Worm (Caenorhabditis elegans) whole organism, early embryonic: Measurements from ENCODE around the gene str-262.

Experiments used
- B0310.2 ChIP-seq: sonication (generic microtip); optimal IDR thresholded peaks from 2 replicates; lab custom pipeline; 2016; ENCODE audit warnings: mild to moderate bottlenecking, missing genetic modification characterization, missing compliant biosample characterization
- F13C5.2 ChIP-seq: sonication (generic microtip); optimal IDR thresholded peaks from 2 replicates; lab custom pipeline; 2017; ENCODE audit warnings: mild to moderate bottlenecking, missing genetic modification characterization, inconsistent platforms, missing compliant biosample characterization
- aly-1 ChIP-seq: sonication (generic microtip); optimal IDR thresholded peaks from 2 replicates; lab custom pipeline; 2016; ENCODE audit warnings: missing genetic modification characterization, missing compliant biosample characterization
- ama-1 ChIP-seq: fragments of 150-350 bp; optimal IDR thresholded peaks from 2 replicates; lab custom pipeline; 2014
- ceh-36 ChIP-seq: sonication (generic microtip); optimal IDR thresholded peaks from 2 replicates; lab custom pipeline; 2016; ENCODE audit warnings: missing genetic modification characterization, inconsistent platforms, missing compliant biosample characterization
- ets-7 ChIP-seq: sonication (generic microtip); optimal IDR thresholded peaks from 2 replicates; lab custom pipeline; 2016; ENCODE audit warnings: missing genotype, missing genetic modification characterization, missing compliant biosample characterization
- flt-1 ChIP-seq: fragments of 200-800 bp; sonication (Bioruptor generic); IDR thresholded peaks from 2 replicates; pipeline ENCODE4 v1.3.6; 2022; ENCODE audit warnings: missing genetic modification characterization, missing compliant biosample characterization
- hmbx-1 ChIP-seq: sonication (generic microtip); optimal IDR thresholded peaks from 2 replicates; lab custom pipeline; 2016; ENCODE audit warnings: mild to moderate bottlenecking, missing genetic modification characterization, missing compliant biosample characterization
- hmg-4 ChIP-seq: fragments of 200-800 bp; sonication (Bioruptor generic); optimal IDR thresholded peaks from 2 replicates; lab custom pipeline; 2018; ENCODE audit warnings: mild to moderate bottlenecking, missing genetic modification characterization, missing compliant biosample characterization
- hnd-1 ChIP-seq: sonication (generic microtip); optimal IDR thresholded peaks from 2 replicates; lab custom pipeline; 2016; ENCODE audit warnings: missing genetic modification characterization, missing compliant biosample characterization
- sea-1 ChIP-seq: fragments of 200-800 bp; sonication (Bioruptor generic); conservative IDR thresholded peaks from 2 replicates; pipeline ENCODE4 v1.3.6; 2022; ENCODE audit warnings: missing genetic modification characterization, missing compliant biosample characterization
- tbx-11 ChIP-seq: fragments of 200-800 bp; sonication (Bioruptor generic); IDR thresholded peaks from 2 replicates; pipeline ENCODE4 v1.3.6; 2022; ENCODE audit warnings: missing genetic modification characterization, missing compliant biosample characterization
- tra-4 ChIP-seq: sonication (generic microtip); optimal IDR thresholded peaks from 2 replicates; lab custom pipeline; 2017; ENCODE audit warnings: missing genetic modification characterization, missing compliant biosample characterization

DNA sequence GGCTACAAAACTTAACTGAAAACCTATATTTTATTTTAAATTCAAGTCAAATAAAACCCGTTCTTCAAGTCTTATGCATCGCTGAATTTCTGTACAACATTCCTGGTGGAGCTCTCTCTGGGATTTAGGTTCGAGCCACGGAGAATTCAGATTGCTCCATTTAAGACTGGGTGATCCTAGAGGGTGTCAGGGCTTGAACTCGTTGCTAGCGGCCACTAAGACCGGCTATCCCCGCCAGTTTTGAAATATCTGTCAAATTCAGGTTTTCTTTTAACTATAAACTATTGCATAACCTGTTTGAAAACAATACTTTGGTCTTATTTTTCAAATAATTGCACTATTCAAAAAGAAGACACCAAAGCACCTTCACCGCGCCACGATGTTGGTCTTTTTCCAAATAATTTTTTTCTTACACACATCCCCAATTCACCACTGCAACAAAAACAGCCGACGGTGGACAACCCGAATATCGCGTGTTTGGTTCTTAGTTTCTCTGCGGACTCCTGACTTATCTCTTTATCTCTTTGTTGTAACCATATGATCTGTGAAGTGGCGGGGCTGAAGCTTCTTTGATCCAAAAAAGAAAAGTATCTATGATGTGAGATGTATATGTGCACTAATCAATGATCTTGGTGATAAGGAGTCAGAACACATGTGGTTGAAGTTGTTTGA is 23.6 kb downstream of the str-262 start:
- TF ChIP-seq ama-1 (lab: Kevin White, UChicago) (no peak), tbx-11 (GFP tag; lab: Robert Waterston, UW) (no peak), sea-1 (no peak), F13C5.2 (tag; lab: Kevin White, UChicago) (no peak), ceh-36 (tag; lab: Kevin White, UChicago) (no peak), flt-1 (GFP tag; lab: Robert Waterston, UW) (no peak), hmbx-1 (no peak), ets-7 (tag; lab: Kevin White, UChicago) (no peak), tra-4 (tag; lab: Kevin White, UChicago) (no peak), hnd-1 (tag; lab: Kevin White, UChicago) (no peak), hmg-4 (GFP tag; lab: Kevin White, UChicago) (no peak), aly-1 (no peak), B0310.2 (tag; lab: Kevin White, UChicago) (no peak)
